Comparison of ENCODE assay signal across 4 fruit fly cellular contexts in genomic region chrX:17249326-17249725, dm6.
A peak's percentile ranks its signal among the peaks of the same experiment; 100 is the strongest.
TF ChIP-seq lines count a peak whose summit lies in the region.

TSS of gene CG8675 (minus strand) at chrX:17249502.

- peak; percentile 48 for TF ChIP-seq CTCF in whole organism, embryonic (GFP tag; optimal IDR thresholded peaks at IDR 0.05; lab: Kevin White, UChicago)

TF ChIP-seq in whole organism, adult, 20 proteins besides CTCF, POLR2A, EP300 and RAD21:
- TF ChIP-seq Mnt (GFP tag; optimal IDR thresholded peaks at IDR 0.05; lab: Kevin White, UChicago): peak; percentile 41
- no peak for TF ChIP-seq cnc (optimal IDR thresholded peaks at IDR 0.05; lab: Kevin White, UChicago)

TF ChIP-seq in whole organism, embryonic, 481 proteins besides CTCF, POLR2A, EP300 and RAD21 (continues in another document):
- TF ChIP-seq CG12299 (tag; optimal IDR thresholded peaks at IDR 0.05; lab: Kevin White, UChicago) (no peak), twi (tag; optimal IDR thresholded peaks at IDR 0.05; lab: Kevin White, UChicago) (no peak), Hey (tag; optimal IDR thresholded peaks at IDR 0.05; lab: Kevin White, UChicago) (peak; percentile 18), stwl (tag; optimal IDR thresholded peaks at IDR 0.05; lab: Kevin White, UChicago) (peak; percentile 81), Meics (GFP tag; optimal IDR thresholded peaks at IDR 0.05; lab: Kevin White, UChicago) (no peak), Ssrp (tag; optimal IDR thresholded peaks at IDR 0.05; lab: Kevin White, UChicago) (no peak), Sin3A (optimal IDR thresholded peaks at IDR 0.05; lab: Kevin White, UChicago) (no peak), jing (GFP tag; optimal IDR thresholded peaks at IDR 0.05; lab: Kevin White, UChicago) (no peak), CG2129 (GFP tag; IDR thresholded peaks at IDR 0.05; lab: Robert Waterston, UW; ENCODE audit: partially characterized antibody) (no peak), pb (GFP tag; optimal IDR thresholded peaks at IDR 0.05; lab: Kevin White, UChicago) (no peak), Rx (GFP tag; IDR thresholded peaks at IDR 0.05; lab: Robert Waterston, UW) (no peak), CG6854 (GFP tag; optimal IDR thresholded peaks at IDR 0.05; lab: Kevin White, UChicago) (peak; percentile 32), CG6272 (GFP tag; IDR thresholded peaks at IDR 0.05; lab: Robert Waterston, UW) (no peak), Hmx (GFP tag; optimal IDR thresholded peaks at IDR 0.05; lab: Kevin White, UChicago) (no peak), CG7963 (GFP tag; IDR thresholded peaks at IDR 0.05; lab: Robert Waterston, UW; ENCODE audit: partially characterized antibody) (no peak), CG11560 (tag; IDR thresholded peaks at IDR 0.05; lab: Robert Waterston, UW) (no peak), dan (GFP tag; IDR thresholded peaks at IDR 0.05; lab: Robert Waterston, UW) (no peak), al (GFP tag; IDR thresholded peaks at IDR 0.05; lab: Robert Waterston, UW) (no peak), CG10209 (GFP tag; optimal IDR thresholded peaks at IDR 0.05; lab: Kevin White, UChicago) (no peak), CG16813 (GFP tag; IDR thresholded peaks at IDR 0.05; lab: Robert Waterston, UW; ENCODE audit: partially characterized antibody) (no peak), cas (GFP tag; IDR thresholded peaks at IDR 0.05; lab: Robert Waterston, UW) (no peak), chif (GFP tag; optimal IDR thresholded peaks at IDR 0.05; lab: Kevin White, UChicago) (no peak), zf30C (GFP tag; optimal IDR thresholded peaks at IDR 0.05; lab: Kevin White, UChicago) (peak; percentile 8), Bteb2 (GFP tag; optimal IDR thresholded peaks at IDR 0.05; lab: Kevin White, UChicago) (no peak), Dll (GFP tag; IDR thresholded peaks at IDR 0.05; lab: Robert Waterston, UW; ENCODE audit: partially characterized antibody) (no peak), bab2 (GFP tag; optimal IDR thresholded peaks at IDR 0.05; lab: Kevin White, UChicago) (no peak), Lim3 (GFP tag; IDR thresholded peaks at IDR 0.05; lab: Robert Waterston, UW) (no peak), Gug (GFP tag; IDR thresholded peaks at IDR 0.05; lab: Robert Waterston, UW) (no peak), Blimp-1 (GFP tag; optimal IDR thresholded peaks at IDR 0.05; lab: Kevin White, UChicago) (no peak), danr (GFP tag; IDR thresholded peaks at IDR 0.05; lab: Robert Waterston, UW) (no peak), Neu2 (GFP tag; optimal IDR thresholded peaks at IDR 0.05; lab: Kevin White, UChicago; ENCODE audit: borderline replicate concordance) (no peak)

TF ChIP-seq in whole organism, prepupa, 60 proteins besides CTCF, POLR2A, EP300 and RAD21:
- TF ChIP-seq lz (GFP tag; optimal IDR thresholded peaks at IDR 0.05; lab: Kevin White, UChicago): no peak
- no peak for TF ChIP-seq CG9139 (GFP tag; optimal IDR thresholded peaks at IDR 0.05; lab: Kevin White, UChicago)
- TF ChIP-seq Lpt (GFP tag; optimal IDR thresholded peaks at IDR 0.05; lab: Kevin White, UChicago): no peak
- TF ChIP-seq Eip78C (GFP tag; lab: Kevin White, UChicago): peak; percentile 59
- TF ChIP-seq dsx (GFP tag; optimal IDR thresholded peaks at IDR 0.05; lab: Kevin White, UChicago; ENCODE audit: poor library complexity, severe bottlenecking): peak; percentile 76
- no peak for TF ChIP-seq svp (GFP tag; lab: Kevin White, UChicago)

TF ChIP-seq in whole organism, wandering third instar larva, 38 proteins besides CTCF, POLR2A, EP300 and RAD21:
- TF ChIP-seq tai (GFP tag; optimal IDR thresholded peaks at IDR 0.05; lab: Kevin White, UChicago) (no peak), dmrt93B (GFP tag; optimal IDR thresholded peaks at IDR 0.05; lab: Kevin White, UChicago) (no peak), sv (GFP tag; optimal IDR thresholded peaks at IDR 0.05; lab: Kevin White, UChicago) (no peak), Myc (optimal IDR thresholded peaks at IDR 0.05; lab: Kevin White, UChicago) (peak; percentile 86), usp (GFP tag; optimal IDR thresholded peaks at IDR 0.05; lab: Kevin White, UChicago) (no peak), br (GFP tag; optimal IDR thresholded peaks at IDR 0.05; lab: Kevin White, UChicago) (no peak), Abd-B (GFP tag; optimal IDR thresholded peaks at IDR 0.05; lab: Kevin White, UChicago) (no peak), Hr83 (GFP tag; optimal IDR thresholded peaks at IDR 0.05; lab: Kevin White, UChicago; ENCODE audit: poor library complexity, severe bottlenecking) (no peak)
